Fruit fly (Drosophila melanogaster) whole organism, wandering third instar larva: ENCODE measurements around the gene CG7916.

Experiments used
- Abd-B ChIP-seq: fragments of >200 bp; optimal IDR thresholded peaks from 2 replicates; lab custom pipeline; 2017; ENCODE audit warnings: missing biosample characterization, missing genetic modification characterization
- CG9705 ChIP-seq: fragments of 200-800 bp; sonication (Bioruptor generic); optimal IDR thresholded peaks from 2 replicates; lab custom pipeline; 2018; ENCODE audit warnings: missing biosample characterization, mild to moderate bottlenecking, missing genetic modification characterization
- CrebA ChIP-seq: fragments of 200-800 bp; sonication (Bioruptor generic); optimal IDR thresholded peaks from 2 replicates; lab custom pipeline; 2016; ENCODE audit warnings: missing biosample characterization, mild to moderate bottlenecking, missing genetic modification characterization, borderline replicate concordance
- Dfd ChIP-seq: fragments of >200 bp; optimal IDR thresholded peaks from 2 replicates; lab custom pipeline; 2017; ENCODE audit warnings: missing biosample characterization, missing genetic modification characterization
- Dif ChIP-seq: fragments of 200-275, 200-300 bp; sonication (Bioruptor generic); optimal IDR thresholded peaks from 2 replicates; lab custom pipeline; 2018; ENCODE audit warnings: missing biosample characterization, missing genetic modification characterization; ENCODE audit not compliant: partially characterized antibody
- GATAd ChIP-seq: sonication (Bioruptor generic); optimal IDR thresholded peaks from 2 replicates; lab custom pipeline; 2016; ENCODE audit warnings: missing biosample characterization, missing genetic modification characterization
- HLH106 ChIP-seq: fragments of 200-800 bp; optimal IDR thresholded peaks from 3 replicates; lab custom pipeline; 2019; ENCODE audit warnings: missing biosample characterization, mild to moderate bottlenecking, missing genetic modification characterization, moderate library complexity
- Hnf4 ChIP-seq: fragments of 200-800 bp; sonication (Bioruptor generic); optimal IDR thresholded peaks from 2 replicates; lab custom pipeline; 2016; ENCODE audit warnings: missing biosample characterization, mild to moderate bottlenecking, missing genetic modification characterization
- Hr78 ChIP-seq: fragments of >200 bp; optimal IDR thresholded peaks from 2 replicates; lab custom pipeline; 2017; ENCODE audit warnings: missing biosample characterization, missing genetic modification characterization
- Hr83 ChIP-seq: fragments of 200-300 bp; sonication (Bioruptor generic); optimal IDR thresholded peaks from 2 replicates; lab custom pipeline; 2016; ENCODE audit warnings: missing biosample characterization, mild to moderate bottlenecking, missing genetic modification characterization, moderate library complexity; ENCODE audit not compliant: poor library complexity, severe bottlenecking
- Jra ChIP-seq: sonication (Bioruptor generic); optimal IDR thresholded peaks from 2 replicates; lab custom pipeline; 2016; ENCODE audit warnings: missing biosample characterization, missing genetic modification characterization
- Mio ChIP-seq: sonication (Bioruptor generic); optimal IDR thresholded peaks from 2 replicates; lab custom pipeline; 2016; ENCODE audit warnings: missing biosample characterization, missing genetic modification characterization
- Myc ChIP-seq: fragments of >200 bp; optimal IDR thresholded peaks from 2 replicates; lab custom pipeline; 2017
- N ChIP-seq: fragments of >200 bp; optimal IDR thresholded peaks from 2 replicates; lab custom pipeline; 2018; ENCODE audit warnings: missing biosample characterization, missing external identifiers, missing genetic modification characterization
- OdsH ChIP-seq: fragments of 200-800 bp; sonication (Bioruptor generic); optimal IDR thresholded peaks from 2 replicates; lab custom pipeline; 2016; ENCODE audit warnings: missing biosample characterization, mild to moderate bottlenecking, missing genetic modification characterization
- Rel ChIP-seq, 2 experiments: fragments of 200-800 bp; sonication (Bioruptor generic) in 1 of 2; optimal IDR thresholded peaks; 2 replicates in 1 of 2; 3 replicates in 1 of 2; lab custom pipeline; 2016 to 2019; ENCODE audit warnings: mild to moderate bottlenecking in 2 of 2, missing biosample characterization in 2 of 2, missing genetic modification characterization in 2 of 2, moderate library complexity in 1 of 2
- Sp1 ChIP-seq: fragments of 200-800 bp; sonication (Bioruptor generic); optimal IDR thresholded peaks from 3 replicates; lab custom pipeline; 2019; ENCODE audit warnings: missing biosample characterization, mild to moderate bottlenecking, missing genetic modification characterization, moderate library complexity
- brk ChIP-seq: fragments of 200-800 bp; sonication (Bioruptor generic); optimal IDR thresholded peaks from 2 replicates; lab custom pipeline; 2016; ENCODE audit warnings: missing biosample characterization, mild to moderate bottlenecking, missing genetic modification characterization
- dl ChIP-seq, 2 experiments: fragments of 175-275, 200-275 bp in 1 of 2; fragments of 200-275 bp in 1 of 2; sonication (Bioruptor generic); optimal IDR thresholded peaks; lab custom pipeline; 2018; ENCODE audit warnings: mild to moderate bottlenecking in 2 of 2, missing biosample characterization in 2 of 2, missing genetic modification characterization in 2 of 2, moderate library complexity in 2 of 2; ENCODE audit not compliant: partially characterized antibody in 2 of 2, insufficient read depth in 1 of 2
- dmrt93B ChIP-seq: fragments of 200-800 bp; sonication (Bioruptor generic); optimal IDR thresholded peaks from 2 replicates; lab custom pipeline; 2018; ENCODE audit warnings: missing biosample characterization, mild to moderate bottlenecking, missing genetic modification characterization
- dsf ChIP-seq: sonication (Bioruptor generic); optimal IDR thresholded peaks from 2 replicates; lab custom pipeline; 2016; ENCODE audit warnings: missing biosample characterization, missing genetic modification characterization, borderline replicate concordance
- foxo ChIP-seq, 2 experiments: fragments of 200-800 bp; sonication (Bioruptor generic); optimal IDR thresholded peaks; 2 replicates in 1 of 2; 3 replicates in 1 of 2; lab custom pipeline; 2016 to 2017; ENCODE audit warnings: missing biosample characterization in 2 of 2, missing genetic modification characterization in 2 of 2
- fru ChIP-seq: fragments of 200-800 bp; sonication (Bioruptor generic); optimal IDR thresholded peaks from 3 replicates; lab custom pipeline; 2016; ENCODE audit warnings: missing biosample characterization, mild to moderate bottlenecking, missing genetic modification characterization
- h ChIP-seq: fragments of 200-800 bp; sonication (Bioruptor generic); optimal IDR thresholded peaks from 3 replicates; lab custom pipeline; 2016; ENCODE audit warnings: missing biosample characterization, mild to moderate bottlenecking, missing genetic modification characterization
- jim ChIP-seq: fragments of 175-275, 200-325 bp; sonication (Bioruptor generic); optimal IDR thresholded peaks from 2 replicates; lab custom pipeline; 2016; ENCODE audit warnings: missing biosample characterization, mild to moderate bottlenecking, missing genetic modification characterization
- lola ChIP-seq: fragments of >200 bp; optimal IDR thresholded peaks from 2 replicates; lab custom pipeline; 2017; ENCODE audit warnings: missing biosample characterization, missing genetic modification characterization
- pan ChIP-seq: fragments of >200 bp; optimal IDR thresholded peaks from 2 replicates; lab custom pipeline; 2017
- psq ChIP-seq: fragments of 200-800 bp; sonication (Bioruptor generic); optimal IDR thresholded peaks from 3 replicates; lab custom pipeline; 2017; ENCODE audit warnings: missing biosample characterization, mild to moderate bottlenecking, missing genetic modification characterization, moderate library complexity
- rgr ChIP-seq: fragments of 200-800 bp; sonication (Bioruptor generic); optimal IDR thresholded peaks from 3 replicates; lab custom pipeline; 2016; ENCODE audit warnings: missing biosample characterization, mild to moderate bottlenecking, missing genetic modification characterization
- sage ChIP-seq: fragments of 200-800 bp; sonication (Bioruptor generic); optimal IDR thresholded peaks from 2 replicates; lab custom pipeline; 2016; ENCODE audit warnings: missing biosample characterization, mild to moderate bottlenecking, missing genetic modification characterization
- tai ChIP-seq: sonication (Bioruptor generic); optimal IDR thresholded peaks from 2 replicates; lab custom pipeline; 2016; ENCODE audit warnings: missing biosample characterization, missing genetic modification characterization
- woc ChIP-seq: sonication (Bioruptor generic); optimal IDR thresholded peaks from 2 replicates; lab custom pipeline; 2016; ENCODE audit warnings: missing biosample characterization, mild to moderate bottlenecking, missing genetic modification characterization

The CG7916 gene

DNA sequence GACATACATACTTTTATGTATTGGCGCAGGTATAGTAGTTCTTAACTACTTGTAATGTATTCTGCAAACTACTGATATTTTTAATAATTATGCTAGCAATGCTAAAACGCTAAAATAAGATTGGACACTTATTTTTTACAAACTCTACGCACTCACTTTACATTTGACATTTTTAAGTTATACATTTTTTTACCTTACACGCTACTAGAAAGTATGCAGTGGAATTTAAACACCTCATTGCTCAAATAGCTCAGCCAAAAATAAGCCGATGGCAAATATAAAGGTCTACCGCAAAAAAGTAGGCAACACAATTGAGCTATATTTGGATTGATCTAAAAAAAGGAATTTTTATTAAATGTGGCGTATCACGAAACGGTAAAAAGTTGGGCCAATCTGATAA, 4.5 kb upstream of the CG7916 start:
- TF ChIP-seq Rel (GFP tag; optimal IDR thresholded peaks at IDR 0.05; lab: Kevin White, UChicago) (no peak), Rel (tag; optimal IDR thresholded peaks at IDR 0.05; lab: Kevin White, UChicago) (no peak), h (GFP tag; lab: Kevin White, UChicago) (no peak), Dif (GFP tag; lab: Kevin White, UChicago) (no peak), Hr83 (no peak), woc (GFP tag; lab: Kevin White, UChicago) (no peak), Jra (no peak), CG9705 (GFP tag; lab: Kevin White, UChicago) (no peak), tai (peak; percentile 31), Hnf4 (GFP tag; lab: Kevin White, UChicago) (no peak), lola (GFP tag; lab: Kevin White, UChicago) (no peak), brk (no peak), N (GFP tag; lab: Kevin White, UChicago) (no peak), Myc (lab: Kevin White, UChicago) (peak; percentile 91), CrebA (GFP tag; lab: Kevin White, UChicago) (no peak), jim (GFP tag; lab: Kevin White, UChicago) (no peak)

DNA sequence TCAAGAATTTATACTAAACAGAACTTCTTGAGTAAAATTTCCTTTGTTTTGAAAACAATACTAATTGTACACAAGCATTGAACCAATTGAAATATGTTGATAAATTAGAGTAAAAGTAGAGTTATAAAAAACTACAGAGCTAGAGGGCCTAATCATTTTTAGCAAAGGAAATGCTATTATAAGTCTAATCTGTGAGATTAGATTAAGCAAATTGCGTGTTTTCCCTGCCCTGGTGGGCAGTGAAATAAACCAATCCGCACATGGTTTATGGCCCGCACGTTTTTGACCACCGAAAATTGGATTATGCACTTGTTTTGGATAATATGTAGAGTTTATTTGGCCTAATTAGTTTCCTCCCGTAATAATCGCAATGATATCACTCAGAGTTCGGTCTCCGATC, 4.0 kb upstream of the CG7916 start:
- TF ChIP-seq pan (lab: Kevin White, UChicago) (no peak), Hr78 (GFP tag; lab: Kevin White, UChicago) (no peak), HLH106 (tag; lab: Kevin White, UChicago) (no peak), OdsH (GFP tag; lab: Kevin White, UChicago) (no peak), Mio (GFP tag; lab: Kevin White, UChicago) (no peak), h (GFP tag; lab: Kevin White, UChicago) (no peak), woc (GFP tag; lab: Kevin White, UChicago) (no peak), rgr (GFP tag; lab: Kevin White, UChicago) (no peak), psq (no peak), GATAd (GFP tag; lab: Kevin White, UChicago) (no peak), brk (no peak), Jra (no peak), Dfd (GFP tag; lab: Kevin White, UChicago) (no peak), CrebA (GFP tag; lab: Kevin White, UChicago) (no peak), dl (GFP tag; optimal IDR thresholded peaks at IDR 0.05; lab: Kevin White, UChicago; ENCODE audit: insufficient read depth in 1 of 2, partially characterized antibody in 2 of 2) (no peak), tai (no peak), Abd-B (GFP tag; lab: Kevin White, UChicago) (no peak), foxo (GFP tag; optimal IDR thresholded peaks at IDR 0.05; lab: Kevin White, UChicago) (no peak), Myc (lab: Kevin White, UChicago) (no peak)

DNA sequence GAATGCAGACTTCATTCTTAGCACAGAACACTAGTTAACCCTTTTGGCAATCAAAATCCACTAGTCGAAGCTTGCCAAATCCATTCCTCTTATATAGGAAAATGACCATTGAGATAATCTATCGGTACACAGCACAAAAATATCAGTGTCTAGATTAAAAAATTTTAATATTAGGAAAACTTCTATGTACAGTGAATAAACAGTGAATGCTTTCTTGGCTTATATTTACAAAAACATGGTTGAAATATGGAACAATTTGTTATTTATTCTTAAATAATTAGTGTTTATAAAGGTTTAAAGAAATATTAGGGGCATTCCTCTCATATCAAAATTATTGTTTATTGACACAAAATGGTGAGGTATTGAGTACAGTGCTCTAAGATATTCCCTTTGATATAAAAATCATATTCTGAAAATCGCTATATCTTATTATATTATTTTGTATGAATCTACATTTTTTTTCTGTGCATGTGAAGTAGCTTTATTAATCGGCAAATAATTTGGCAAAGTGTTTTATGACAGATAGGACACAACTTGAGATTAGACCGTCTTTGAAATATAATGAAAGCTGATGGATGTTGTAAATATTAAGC, 2.8 kb upstream of the CG7916 start, which contains the start of gene CG33306:
TSS of gene CG33306 (minus strand) at position 51 of the 593 bp plus-strand sequence.
- TF ChIP-seq Dfd (GFP tag; lab: Kevin White, UChicago) (no peak), Jra (no peak), Sp1 (GFP tag; lab: Kevin White, UChicago) (peak; percentile 62), fru (GFP tag; lab: Kevin White, UChicago) (peak; percentile 26), OdsH (GFP tag; lab: Kevin White, UChicago) (peak; percentile 50), psq (peak; percentile 18), HLH106 (tag; lab: Kevin White, UChicago) (peak; percentile 57), h (GFP tag; lab: Kevin White, UChicago) (peak; percentile 53), rgr (GFP tag; lab: Kevin White, UChicago) (peak; percentile 39), brk (peak; percentile 50), GATAd (GFP tag; lab: Kevin White, UChicago) (no peak), dmrt93B (GFP tag; lab: Kevin White, UChicago) (no peak), sage (GFP tag; lab: Kevin White, UChicago) (no peak), foxo (GFP tag; optimal IDR thresholded peaks at IDR 0.05; lab: Kevin White, UChicago) (peak in 1 of 2 experiments; percentile 61), CG9705 (GFP tag; lab: Kevin White, UChicago) (no peak), Myc (lab: Kevin White, UChicago) (no peak), Rel (GFP tag; optimal IDR thresholded peaks at IDR 0.05; lab: Kevin White, UChicago) (no peak), Rel (tag; optimal IDR thresholded peaks at IDR 0.05; lab: Kevin White, UChicago) (peak; percentile 20), dsf (GFP tag; lab: Kevin White, UChicago) (no peak), N (GFP tag; lab: Kevin White, UChicago) (no peak)
